Worm (Caenorhabditis elegans) whole organism, late embryonic: Measurements from ENCODE around the gene gcy-3.
"Not testable (repeated sequence)": the region's sequence is repeated elsewhere in the genome, so short reads cannot be mapped to it uniquely, and the experiment has no call there.

ENCODE experiments used
- K09A11.1 ChIP-seq: sonication (generic microtip); optimal IDR thresholded peaks from 2 replicates; lab custom pipeline; 2017; ENCODE audit warnings: antibody characterized with exemption, mild to moderate bottlenecking, missing genetic modification characterization, missing compliant biosample characterization; ENCODE audit not compliant: insufficient read depth
- T23F11.4 ChIP-seq: fragments of 200-800 bp; sonication (Bioruptor generic); optimal IDR thresholded peaks from 2 replicates; lab custom pipeline; 2018; ENCODE audit warnings: mild to moderate bottlenecking, missing genetic modification characterization, missing compliant biosample characterization
- Y22D7AL.16 ChIP-seq: sonication (generic microtip); optimal IDR thresholded peaks from 2 replicates; lab custom pipeline; 2016; ENCODE audit warnings: missing genetic modification characterization, missing compliant biosample characterization
- ceh-14 ChIP-seq: sonication (generic microtip); optimal IDR thresholded peaks from 2 replicates; lab custom pipeline; 2016; ENCODE audit warnings: missing genotype, missing genetic modification characterization, missing compliant biosample characterization
- ceh-34 ChIP-seq: sonication (generic microtip); optimal IDR thresholded peaks from 2 replicates; lab custom pipeline; 2016; ENCODE audit warnings: mild to moderate bottlenecking, missing genetic modification characterization, missing compliant biosample characterization
- ceh-6 ChIP-seq: fragments of 200-800 bp; sonication (Bioruptor generic); optimal IDR thresholded peaks from 2 replicates; lab custom pipeline; 2018; ENCODE audit warnings: mild to moderate bottlenecking, missing genetic modification characterization, missing compliant biosample characterization
- ceh-9 ChIP-seq: sonication (generic microtip); optimal IDR thresholded peaks from 2 replicates; lab custom pipeline; 2016; ENCODE audit warnings: mild to moderate bottlenecking, missing genetic modification characterization, inconsistent platforms, missing compliant biosample characterization
- dmd-4 ChIP-seq: sonication (generic microtip); optimal IDR thresholded peaks from 2 replicates; lab custom pipeline; 2016; ENCODE audit warnings: borderline replicate concordance, missing genetic modification characterization, missing compliant biosample characterization
- dve-1 ChIP-seq: sonication (generic microtip); optimal IDR thresholded peaks from 2 replicates; lab custom pipeline; 2017; ENCODE audit warnings: antibody characterized with exemption, mild to moderate bottlenecking, missing genetic modification characterization, missing compliant biosample characterization
- ets-4 ChIP-seq: sonication (generic microtip); optimal IDR thresholded peaks from 2 replicates; lab custom pipeline; 2016; ENCODE audit warnings: missing genetic modification characterization, missing compliant biosample characterization
- fax-1 ChIP-seq: sonication (generic microtip); optimal IDR thresholded peaks from 2 replicates; lab custom pipeline; 2016; ENCODE audit warnings: missing genotype, missing genetic modification characterization, missing compliant biosample characterization
- fkh-10 ChIP-seq: fragments of 150-350 bp; optimal IDR thresholded peaks from 2 replicates; lab custom pipeline; 2014; ENCODE audit warnings: missing biosample characterization, missing genetic modification reagents, missing genetic modification characterization
- hlh-13 ChIP-seq: fragments of 200-800 bp; sonication (Bioruptor generic); optimal IDR thresholded peaks from 2 replicates; lab custom pipeline; 2018; ENCODE audit warnings: mild to moderate bottlenecking, missing genetic modification characterization, missing compliant biosample characterization
- hlh-30 ChIP-seq: sonication (generic microtip); optimal IDR thresholded peaks from 2 replicates; lab custom pipeline; 2017; ENCODE audit warnings: antibody characterized with exemption, missing genetic modification characterization, missing compliant biosample characterization; ENCODE audit not compliant: insufficient read depth
- lim-6 ChIP-seq: sonication (generic microtip); optimal IDR thresholded peaks from 2 replicates; lab custom pipeline; 2016; ENCODE audit warnings: missing genetic modification characterization, missing compliant biosample characterization
- pat-9 ChIP-seq: fragments of 200-800 bp; sonication (Bioruptor generic); optimal IDR thresholded peaks from 2 replicates; lab custom pipeline; 2018; ENCODE audit warnings: mild to moderate bottlenecking, missing genetic modification characterization, moderate library complexity, missing compliant biosample characterization
- sox-2 ChIP-seq: fragments of 200-800 bp; sonication (Bioruptor generic); IDR thresholded peaks from 2 replicates; pipeline ENCODE4 v1.3.6; 2022; ENCODE audit warnings: missing genetic modification reagents, missing genetic modification characterization, missing compliant biosample characterization
- tbx-2 ChIP-seq: sonication (generic microtip); optimal IDR thresholded peaks from 2 replicates; lab custom pipeline; 2016; ENCODE audit warnings: missing genetic modification characterization, missing compliant biosample characterization

The gcy-3 gene

DNA sequence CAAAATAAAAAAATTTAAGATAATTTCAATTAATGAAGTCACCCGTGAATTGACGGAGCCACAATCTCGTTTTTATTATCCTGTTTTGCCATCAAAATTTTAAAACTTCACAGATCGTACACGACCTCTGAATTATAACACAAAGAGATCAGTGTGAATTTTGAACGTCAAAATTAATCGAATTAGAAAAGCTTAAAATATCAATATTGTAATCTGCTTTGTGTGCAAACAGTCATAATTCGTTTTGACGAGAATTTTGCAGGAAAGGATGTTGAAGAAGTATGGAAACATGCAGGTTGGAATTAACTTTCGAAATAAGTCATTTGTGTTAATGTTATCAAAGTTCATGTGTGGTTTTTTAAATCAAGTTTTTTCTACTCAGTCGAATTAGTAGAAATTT lies 45.2 kb downstream of the gcy-3 start, which contains the start of gene chil-21:
TSS of gene chil-21 (minus strand) at position 101 of the 400 bp plus-strand sequence.
- TF ChIP-seq ceh-6 (GFP tag; lab: Kevin White, UChicago); tbx-2; T23F11.4 (GFP tag; lab: Kevin White, UChicago): not testable (repeated sequence)

DNA sequence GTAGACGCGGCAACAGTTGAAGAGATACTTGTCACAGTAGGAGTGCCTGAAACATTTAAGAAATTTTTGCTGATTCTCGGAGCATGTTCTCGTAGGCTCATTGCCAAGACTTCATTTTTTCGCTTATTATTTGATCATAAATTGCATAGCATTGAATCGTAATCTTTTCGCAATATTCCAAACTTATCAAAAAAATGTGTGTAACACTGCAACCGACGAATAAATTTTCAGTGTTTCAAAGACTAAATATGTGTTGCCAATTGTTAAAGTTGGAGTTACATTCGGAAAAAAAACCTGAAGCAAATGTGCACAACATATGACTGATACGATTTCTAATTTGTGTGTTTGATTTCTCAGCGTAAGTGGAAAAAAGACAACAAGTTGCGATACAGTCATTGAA lies 47.6 kb downstream of the gcy-3 start, which contains the start of gene R09D1.14:
TSS of gene R09D1.14 (minus strand) at position 101 of the 400 bp plus-strand sequence.
- TF ChIP-seq ceh-9 (tag; lab: Kevin White, UChicago); hlh-30 (tag; lab: Kevin White, UChicago); fkh-10 (GFP tag; lab: Kevin White, UChicago): not testable (repeated sequence)

DNA sequence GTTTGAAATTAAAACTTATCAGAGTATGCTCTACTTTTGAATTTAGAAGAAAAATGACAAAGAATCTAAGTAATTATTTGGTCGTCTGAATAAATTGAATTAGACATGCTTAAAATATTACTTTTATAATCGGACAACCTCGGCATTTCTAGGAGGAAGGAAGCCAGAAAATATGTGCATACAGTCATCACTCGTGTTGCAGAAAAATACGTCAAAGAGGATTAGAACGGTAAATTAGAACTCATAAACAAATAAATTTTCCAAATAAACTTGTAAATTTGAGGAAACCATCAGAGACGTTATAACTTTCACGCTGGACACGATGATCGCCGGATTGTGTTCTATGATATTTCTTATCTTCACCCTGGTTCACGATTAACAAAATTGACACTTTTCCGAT lies 52.8 kb downstream of the gcy-3 start, which contains the start of gene chil-19:
TSS of gene chil-19 (minus strand) at position 101 of the 400 bp plus-strand sequence.
- TF ChIP-seq sox-2 (GFP tag; lab: Robert Waterston, UW): no peak
- TF ChIP-seq fax-1 (tag; lab: Kevin White, UChicago): no peak
- no peak for TF ChIP-seq dve-1 (tag; lab: Kevin White, UChicago)
- TF ChIP-seq ceh-14: no peak
- TF ChIP-seq K09A11.1 (tag; lab: Kevin White, UChicago): no peak
- no peak for TF ChIP-seq ets-4 (tag; lab: Kevin White, UChicago)
- TF ChIP-seq lim-6 (tag; lab: Kevin White, UChicago): no peak
- no peak for TF ChIP-seq dmd-4
- no peak for TF ChIP-seq ceh-34 (tag; lab: Kevin White, UChicago)
- no peak for TF ChIP-seq pat-9 (tag; lab: Kevin White, UChicago)
- TF ChIP-seq Y22D7AL.16 (tag; lab: Kevin White, UChicago): no peak
- TF ChIP-seq ceh-6 (GFP tag; lab: Kevin White, UChicago): no peak
- no peak for TF ChIP-seq hlh-13 (GFP tag; lab: Kevin White, UChicago)
- TF ChIP-seq, all 69 proteins: peak for 0
